Worm (Caenorhabditis elegans) whole organism, L4 larva: ENCODE data around the gene W03B1.5.
A peak's percentile ranks its signal among the peaks of the same experiment; 100 is the strongest.

ENCODE experiments used
- F10B5.3 ChIP-seq: sonication (generic microtip); optimal IDR thresholded peaks from 2 replicates; lab custom pipeline; 2016; ENCODE audit warnings: mild to moderate bottlenecking, missing genetic modification characterization, missing compliant biosample characterization
- F44E2.7 ChIP-seq: fragments of 200-800 bp; sonication (Bioruptor generic); IDR thresholded peaks from 2 replicates; pipeline ENCODE4 v2.1.2; 2022; ENCODE audit warnings: missing genetic modification characterization, missing compliant biosample characterization
- T20F7.1 ChIP-seq: fragments of 200-800 bp; sonication (Bioruptor generic); optimal IDR thresholded peaks from 2 replicates; lab custom pipeline; 2018; ENCODE audit warnings: mild to moderate bottlenecking, missing genetic modification characterization, missing compliant biosample characterization
- T26A8.4 ChIP-seq: fragments of 200-800 bp; sonication (Bioruptor generic); IDR thresholded peaks from 2 replicates; pipeline ENCODE4 v1.3.6; 2022; ENCODE audit warnings: missing genetic modification characterization, missing compliant biosample characterization
- Y48G9A.11 ChIP-seq: fragments of 200-800 bp; sonication (Bioruptor generic); IDR thresholded peaks from 2 replicates; pipeline ENCODE4 v1.3.6; 2022; ENCODE audit warnings: missing genetic modification reagents, missing genetic modification characterization, missing compliant biosample characterization
- Y5F2A.4 ChIP-seq: fragments of 200-800 bp; sonication (Bioruptor generic); optimal IDR thresholded peaks from 2 replicates; lab custom pipeline; 2018; ENCODE audit warnings: mild to moderate bottlenecking, missing genetic modification characterization, missing compliant biosample characterization
- aha-1 ChIP-seq: fragments of 150-350 bp; peaks from one replicate; lab custom pipeline; 2014; ENCODE audit warnings: missing biosample characterization, missing genetic modification characterization
- arid-1 ChIP-seq: fragments of 200-800 bp; sonication (Bioruptor generic); conservative IDR thresholded peaks from 2 replicates; pipeline ENCODE4 v1.3.6; 2022; ENCODE audit warnings: missing genetic modification reagents, missing genetic modification characterization, missing compliant biosample characterization
- attf-4 ChIP-seq: sonication (generic microtip); optimal IDR thresholded peaks from 3 replicates; lab custom pipeline; 2017; ENCODE audit warnings: missing biosample characterization, missing genetic modification characterization
- ceh-32 ChIP-seq: sonication (generic microtip); optimal IDR thresholded peaks from 2 replicates; lab custom pipeline; 2016; ENCODE audit warnings: mild to moderate bottlenecking, missing genetic modification characterization, missing compliant biosample characterization; ENCODE audit not compliant: poor library complexity
- cey-2 ChIP-seq: sonication (generic microtip); optimal IDR thresholded peaks from 3 replicates; lab custom pipeline; 2017; ENCODE audit warnings: missing genetic modification characterization, mild to moderate bottlenecking, missing compliant biosample characterization, antibody characterized with exemption, borderline replicate concordance; ENCODE audit not compliant: insufficient read depth
- daf-8 ChIP-seq: fragments of 200-800 bp; sonication (Bioruptor generic); IDR thresholded peaks from 2 replicates; pipeline ENCODE4 v1.3.6; 2022; ENCODE audit warnings: missing genetic modification characterization, missing compliant biosample characterization
- dmd-8 ChIP-seq: fragments of 200-800 bp; sonication (Bioruptor generic); IDR thresholded peaks from 2 replicates; pipeline ENCODE4 v1.3.6; 2022; ENCODE audit warnings: missing genetic modification characterization, missing compliant biosample characterization
- fos-1 ChIP-seq: fragments of 150-350 bp; optimal IDR thresholded peaks from 2 replicates; lab custom pipeline; 2014; ENCODE audit warnings: missing biosample characterization, missing genetic modification characterization
- gei-8 ChIP-seq: fragments of 200-800 bp; sonication (Bioruptor generic); optimal IDR thresholded peaks from 2 replicates; lab custom pipeline; 2018; ENCODE audit warnings: mild to moderate bottlenecking, missing genetic modification characterization, missing compliant biosample characterization
- hmg-1.1 ChIP-seq: fragments of 200-800 bp; sonication (Bioruptor generic); IDR thresholded peaks from 2 replicates; pipeline ENCODE4 v1.3.6; 2022; ENCODE audit warnings: missing genetic modification reagents, missing genetic modification characterization, missing compliant biosample characterization
- jun-1 ChIP-seq: fragments of 150-350 bp; optimal IDR thresholded peaks from 2 replicates; lab custom pipeline; 2014; ENCODE audit warnings: missing biosample characterization, missing genetic modification reagents, missing genetic modification characterization
- lin-13 ChIP-seq: fragments of 150-350 bp; optimal IDR thresholded peaks from 2 replicates; lab custom pipeline; 2014; ENCODE audit warnings: missing biosample characterization, missing genetic modification reagents, missing genetic modification characterization
- lin-15B ChIP-seq: fragments of 150-350 bp; sonication (generic microtip); optimal IDR thresholded peaks from 3 replicates; lab custom pipeline; 2014; ENCODE audit warnings: missing biosample characterization, missing genetic modification characterization
- lin-39 ChIP-seq: fragments of 150-350 bp; optimal IDR thresholded peaks from 2 replicates; lab custom pipeline; 2014; ENCODE audit warnings: missing biosample characterization, missing genetic modification reagents, missing genetic modification characterization
- lir-3 ChIP-seq: sonication (generic microtip); optimal IDR thresholded peaks from 2 replicates; lab custom pipeline; 2016; ENCODE audit warnings: mild to moderate bottlenecking, missing genetic modification characterization, missing compliant biosample characterization
- mdl-1 ChIP-seq, 2 experiments: fragments of 150-350 bp in 1 of 2; sonication (generic microtip) in 1 of 2; optimal IDR thresholded peaks; 2 replicates each; lab custom pipeline; 2014 to 2017; ENCODE audit warnings: missing biosample characterization in 2 of 2, missing genetic modification characterization in 2 of 2
- mdt-29 ChIP-seq: fragments of 200-800 bp; sonication (Bioruptor generic); IDR thresholded peaks from 2 replicates; pipeline ENCODE4 v1.3.6; 2022; ENCODE audit warnings: missing genetic modification reagents, missing genetic modification characterization, missing compliant biosample characterization
- mep-1 ChIP-seq: fragments of 150-350 bp; sonication (generic microtip); optimal IDR thresholded peaks from 3 replicates; lab custom pipeline; 2014; ENCODE audit warnings: missing biosample characterization, missing genetic modification characterization
- mes-2 ChIP-seq: sonication (generic microtip); optimal IDR thresholded peaks from 2 replicates; lab custom pipeline; 2016; ENCODE audit warnings: missing genotype, mild to moderate bottlenecking, missing genetic modification characterization, missing compliant biosample characterization; ENCODE audit not compliant: poor library complexity, severe bottlenecking
- mxl-2 ChIP-seq: fragments of 200-800 bp; sonication (Bioruptor generic); conservative IDR thresholded peaks from 2 replicates; pipeline ENCODE4 v1.3.6; 2022; ENCODE audit warnings: missing genetic modification reagents, missing genetic modification characterization, missing compliant biosample characterization
- mxl-3 ChIP-seq: fragments of 200-800 bp; sonication (Bioruptor generic); optimal IDR thresholded peaks from 2 replicates; lab custom pipeline; 2018; ENCODE audit warnings: mild to moderate bottlenecking, missing genetic modification characterization, missing compliant biosample characterization
- nhr-102 ChIP-seq: sonication (generic microtip); optimal IDR thresholded peaks from 2 replicates; lab custom pipeline; 2016; ENCODE audit warnings: mild to moderate bottlenecking, missing genetic modification characterization, moderate library complexity, missing compliant biosample characterization
- nhr-11 ChIP-seq: fragments of 150-350 bp; optimal IDR thresholded peaks from 2 replicates; lab custom pipeline; 2014; ENCODE audit warnings: missing biosample characterization, missing genetic modification characterization
- nhr-237 ChIP-seq: sonication (generic microtip); optimal IDR thresholded peaks from 2 replicates; lab custom pipeline; 2017; ENCODE audit warnings: missing biosample characterization, missing genetic modification characterization
- nhr-25 ChIP-seq: sonication (generic microtip); optimal IDR thresholded peaks from 2 replicates; lab custom pipeline; 2017; ENCODE audit warnings: missing genetic modification characterization, mild to moderate bottlenecking, missing compliant biosample characterization, antibody characterized with exemption, moderate library complexity, borderline replicate concordance; ENCODE audit not compliant: insufficient read depth
- nhr-28 ChIP-seq: fragments of 150-350 bp; optimal IDR thresholded peaks from 2 replicates; lab custom pipeline; 2014; ENCODE audit warnings: missing biosample characterization, missing genetic modification characterization
- nhr-77 ChIP-seq: fragments of 150-350 bp; optimal IDR thresholded peaks from 2 replicates; lab custom pipeline; 2014; ENCODE audit warnings: missing biosample characterization, missing genetic modification characterization
- saeg-2 ChIP-seq: fragments of 200-800 bp; sonication (Bioruptor generic); IDR thresholded peaks from 2 replicates; pipeline ENCODE4 v1.3.6; 2022; ENCODE audit warnings: missing genetic modification reagents, missing genetic modification characterization, missing compliant biosample characterization
- set-16 ChIP-seq: fragments of 200-800 bp; sonication (Bioruptor generic); IDR thresholded peaks from 2 replicates; pipeline ENCODE4 v1.3.6; 2022; ENCODE audit warnings: missing genetic modification reagents, missing genetic modification characterization, missing compliant biosample characterization
- skn-1 ChIP-seq: fragments of 150-350 bp; optimal IDR thresholded peaks from 2 replicates; lab custom pipeline; 2014; ENCODE audit warnings: missing biosample characterization, missing genetic modification characterization
- snpc-1.2 ChIP-seq: fragments of 200-800 bp; sonication (Bioruptor generic); IDR thresholded peaks from 2 replicates; pipeline ENCODE4 v1.3.6; 2022; ENCODE audit warnings: missing genetic modification reagents, missing genetic modification characterization, missing compliant biosample characterization
- tag-97 ChIP-seq: fragments of 200-800 bp; sonication (Bioruptor generic); IDR thresholded peaks from 2 replicates; pipeline ENCODE4 v1.3.6; 2022; ENCODE audit warnings: missing genetic modification characterization, missing compliant biosample characterization
- tra-1 ChIP-seq: fragments of 200-800 bp; sonication (Bioruptor generic); IDR thresholded peaks from 2 replicates; pipeline ENCODE4 v1.3.6; 2022; ENCODE audit warnings: missing genetic modification reagents, missing genetic modification characterization, missing compliant biosample characterization
- unc-39 ChIP-seq: sonication (generic microtip); optimal IDR thresholded peaks from 2 replicates; lab custom pipeline; 2017; ENCODE audit warnings: missing biosample characterization, missing genetic modification characterization
- unc-62 ChIP-seq, 3 experiments: fragments of 150-350 bp in 1 of 3; sonication (generic microtip); optimal IDR thresholded peaks in 2 of 3; peaks in 1 of 3; 1 replicate in 1 of 3; 2 replicates in 2 of 3; lab custom pipeline; 2014 to 2017; ENCODE audit warnings: missing biosample characterization in 3 of 3, missing genetic modification characterization in 3 of 3, missing genetic modification reagents in 3 of 3, missing genotype in 1 of 3
- vab-7 ChIP-seq: fragments of 200-800 bp; sonication (Bioruptor generic); IDR thresholded peaks from 2 replicates; pipeline ENCODE4 v1.3.6; 2022; ENCODE audit warnings: missing genetic modification reagents, missing genetic modification characterization, missing compliant biosample characterization
- zag-1 ChIP-seq: fragments of 150-350 bp; optimal IDR thresholded peaks from 2 replicates; lab custom pipeline; 2014; ENCODE audit warnings: missing biosample characterization, missing genetic modification characterization
- zfp-2 ChIP-seq: sonication (generic microtip); optimal IDR thresholded peaks from 2 replicates; lab custom pipeline; 2016; ENCODE audit warnings: mild to moderate bottlenecking, missing genetic modification characterization, missing compliant biosample characterization
- zfp-3 ChIP-seq: fragments of 200-800 bp; sonication (Bioruptor generic); conservative IDR thresholded peaks from 2 replicates; pipeline ENCODE4 v1.3.6; 2022; ENCODE audit warnings: missing genetic modification reagents, missing genetic modification characterization, missing compliant biosample characterization
- ztf-11 ChIP-seq: fragments of 150-350 bp; optimal IDR thresholded peaks from 2 replicates; lab custom pipeline; 2014; ENCODE audit warnings: missing biosample characterization, missing genetic modification characterization

The W03B1.5 gene

ce11 chrIV:4393942-4394460, 45.8 kb downstream of the W03B1.5 start, which contains the start of gene ell-1 (continued):
- no peak for TF ChIP-seq arid-1 (GFP tag; lab: Robert Waterston, UW)
- peak in 1 of 2 experiments; percentile 88 for TF ChIP-seq unc-62 (GFP tag; optimal IDR thresholded peaks at IDR 0.05 in 1 of 2; lab: Kevin White, UChicago)
- TF ChIP-seq unc-62 (tag; optimal IDR thresholded peaks at IDR 0.05; lab: Kevin White, UChicago), result no peak

DNA sequence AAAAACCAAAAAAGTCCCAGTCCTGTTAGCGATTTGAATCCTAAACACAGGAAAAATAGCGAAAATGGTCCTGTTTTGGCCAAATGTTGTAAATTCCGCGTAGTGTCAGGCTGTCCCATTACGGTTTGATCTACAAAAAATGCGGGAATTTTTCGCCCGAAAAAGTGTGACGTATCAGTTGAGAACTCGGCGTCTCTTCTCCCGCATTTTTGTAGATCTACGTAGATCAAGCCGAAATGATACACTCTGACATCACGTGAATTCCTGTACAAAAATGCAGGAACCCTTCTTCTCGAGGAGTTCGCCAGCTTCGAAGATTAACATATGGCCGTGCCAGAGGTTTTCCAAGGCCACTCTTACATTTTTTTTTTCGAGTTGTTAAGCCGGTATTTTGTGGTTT, 47.3 kb downstream of the W03B1.5 start:
- TF ChIP-seq mxl-2 (GFP tag; lab: Robert Waterston, UW) (no peak), unc-39 (tag; lab: Kevin White, UChicago) (no peak), attf-4 (no peak), lin-13 (GFP tag; lab: Kevin White, UChicago) (no peak), F44E2.7 (GFP tag; lab: Robert Waterston, UW) (no peak), mdt-29 (GFP tag; lab: Robert Waterston, UW) (no peak), aha-1 (peak; percentile 91)
- TF ChIP-seq, all 104 proteins: peak for 1

ce11 chrIV:4396052-4396821, 48.0 kb downstream of the W03B1.5 start:
- no peak for TF ChIP-seq tag-97 (GFP tag; lab: Robert Waterston, UW)
- no peak for TF ChIP-seq nhr-237 (tag; lab: Kevin White, UChicago)
- peak in 1 of 2 experiments; percentile 15 for TF ChIP-seq mdl-1 (tag; optimal IDR thresholded peaks at IDR 0.05; lab: Kevin White, UChicago)
- no peak for TF ChIP-seq Y5F2A.4
- TF ChIP-seq gei-8, result no peak
- no peak for TF ChIP-seq nhr-102 (tag; lab: Kevin White, UChicago)
- no peak for TF ChIP-seq ceh-32 (tag; lab: Kevin White, UChicago)
- TF ChIP-seq jun-1 (tag; lab: Kevin White, UChicago), result no peak
- peak; percentile 25; the same call in 1 of the 2 replicates for TF ChIP-seq set-16
- no peak for TF ChIP-seq nhr-25 (tag; lab: Kevin White, UChicago)
- TF ChIP-seq saeg-2 (GFP tag; lab: Robert Waterston, UW), result no peak
- no peak for TF ChIP-seq skn-1
- no peak for TF ChIP-seq F10B5.3 (tag; lab: Kevin White, UChicago)
- no peak for TF ChIP-seq vab-7 (GFP tag; lab: Robert Waterston, UW)
- TF ChIP-seq zfp-3 (GFP tag; lab: Robert Waterston, UW), result no peak
- peak; percentile 70 for TF ChIP-seq nhr-28 (tag; lab: Kevin White, UChicago)
- TF ChIP-seq mes-2 (tag; lab: Kevin White, UChicago), result no peak
- TF ChIP-seq lir-3 (tag; lab: Kevin White, UChicago), result no peak
- TF ChIP-seq fos-1, result no peak
- TF ChIP-seq hmg-1.1 (GFP tag; lab: Robert Waterston, UW), result no peak
- TF ChIP-seq T26A8.4 (GFP tag; lab: Robert Waterston, UW), result no peak
- no peak for TF ChIP-seq snpc-1.2 (GFP tag; lab: Robert Waterston, UW)
- TF ChIP-seq lin-15B (tag; lab: Kevin White, UChicago), result no peak
- TF ChIP-seq zag-1, result no peak
- no peak for TF ChIP-seq nhr-77
- TF ChIP-seq cey-2 (tag; lab: Kevin White, UChicago), result no peak
- TF ChIP-seq mep-1 (tag; lab: Kevin White, UChicago), result peak; percentile 4
- TF ChIP-seq nhr-11 (tag; lab: Kevin White, UChicago), result no peak
- no peak for TF ChIP-seq zfp-2 (tag; lab: Kevin White, UChicago)
- no peak for TF ChIP-seq lin-39 (tag; lab: Kevin White, UChicago)
- no peak for TF ChIP-seq Y48G9A.11
- TF ChIP-seq daf-8 (GFP tag; lab: Robert Waterston, UW), result no peak
- TF ChIP-seq dmd-8 (GFP tag; lab: Robert Waterston, UW), result no peak
- no peak for TF ChIP-seq ztf-11 (tag; lab: Kevin White, UChicago)
- no peak for TF ChIP-seq T20F7.1
- TF ChIP-seq tra-1 (GFP tag; lab: Robert Waterston, UW), result no peak
- peak; percentile 92 for TF ChIP-seq aha-1
- peak; percentile 43 for TF ChIP-seq mxl-3 (GFP tag; lab: Kevin White, UChicago)
